Worm (Caenorhabditis elegans) whole organism, L1 larva: ENCODE results near the gene C26E6.1.

Experiments used
- C16A3.4 ChIP-seq: fragments of 150-350 bp; optimal IDR thresholded peaks from 2 replicates; lab custom pipeline; 2014; ENCODE audit warnings: missing biosample characterization, missing genetic modification characterization
- F16B12.6 ChIP-seq: fragments of 150-350 bp; optimal IDR thresholded peaks from 2 replicates; lab custom pipeline; 2014; ENCODE audit warnings: missing biosample characterization, missing genetic modification characterization
- alr-1 ChIP-seq: fragments of 200-800 bp; sonication (Bioruptor generic); optimal IDR thresholded peaks from 2 replicates; lab custom pipeline; 2018; ENCODE audit warnings: borderline replicate concordance, mild to moderate bottlenecking, missing genetic modification characterization, missing compliant biosample characterization
- ama-1 ChIP-seq: fragments of 150-350 bp; optimal IDR thresholded peaks from 2 replicates; lab custom pipeline; 2014
- blmp-1 ChIP-seq: fragments of 150-350 bp; optimal IDR thresholded peaks from 2 replicates; lab custom pipeline; 2014; ENCODE audit warnings: missing biosample characterization, missing genetic modification characterization
- ceh-63 ChIP-seq: fragments of 200-800 bp; sonication (Bioruptor generic); optimal IDR thresholded peaks from 2 replicates; lab custom pipeline; 2018; ENCODE audit warnings: mild to moderate bottlenecking, missing genetic modification characterization, missing compliant biosample characterization
- ceh-8 ChIP-seq: fragments of 200-800 bp; sonication (Bioruptor generic); optimal IDR thresholded peaks from 2 replicates; lab custom pipeline; 2018; ENCODE audit warnings: mild to moderate bottlenecking, missing genetic modification characterization, moderate library complexity, missing compliant biosample characterization
- ceh-88 ChIP-seq: fragments of 200-800 bp; sonication (Bioruptor generic); IDR thresholded peaks from 2 replicates; pipeline ENCODE4 v1.3.6; 2022; ENCODE audit warnings: missing genetic modification characterization, missing compliant biosample characterization
- dpl-1 ChIP-seq, 3 experiments: fragments of 150-350 bp in 2 of 3; sonication (generic microtip) in 1 of 3; optimal IDR thresholded peaks; 2 replicates each; lab custom pipeline; 2014 to 2017; ENCODE audit warnings: missing biosample characterization in 3 of 3, missing genetic modification characterization in 3 of 3, missing genetic modification reagents in 3 of 3
- dsc-1 ChIP-seq: sonication (generic microtip); optimal IDR thresholded peaks from 2 replicates; lab custom pipeline; 2016; ENCODE audit warnings: mild to moderate bottlenecking, missing genetic modification characterization, missing compliant biosample characterization
- efl-1 ChIP-seq, 4 experiments: fragments of 150-350 bp; optimal IDR thresholded peaks in 3 of 4; peaks in 1 of 4; 1 replicate in 1 of 4; 2 replicates in 3 of 4; lab custom pipeline; 2014; ENCODE audit warnings: missing biosample characterization in 2 of 4, missing genetic modification characterization in 2 of 4, missing genetic modification reagents in 2 of 4
- egl-13 ChIP-seq: sonication (generic microtip); optimal IDR thresholded peaks from 2 replicates; lab custom pipeline; 2016; ENCODE audit warnings: missing genotype, missing genetic modification reagents, missing genetic modification characterization, missing compliant biosample characterization
- fkh-4 ChIP-seq: sonication (generic microtip); optimal IDR thresholded peaks from 2 replicates; lab custom pipeline; 2016; ENCODE audit warnings: missing compliant biosample characterization, missing genetic modification characterization, borderline replicate concordance
- fkh-8 ChIP-seq: sonication (generic microtip); optimal IDR thresholded peaks from 2 replicates; lab custom pipeline; 2016; ENCODE audit warnings: mild to moderate bottlenecking, missing genetic modification characterization, missing compliant biosample characterization
- grh-1 ChIP-seq: fragments of 200-800 bp; sonication (Bioruptor generic); IDR thresholded peaks from 2 replicates; pipeline ENCODE4 v1.3.6; 2022; ENCODE audit warnings: missing genetic modification reagents, missing genetic modification characterization, missing compliant biosample characterization
- hlh-17 ChIP-seq: fragments of 200-800 bp; sonication (Bioruptor generic); optimal IDR thresholded peaks from 2 replicates; lab custom pipeline; 2018; ENCODE audit warnings: missing genetic modification characterization, mild to moderate bottlenecking, missing compliant biosample characterization, moderate library complexity, borderline replicate concordance
- lin-13 ChIP-seq: fragments of 150-350 bp; optimal IDR thresholded peaks from 2 replicates; lab custom pipeline; 2014; ENCODE audit warnings: missing biosample characterization, missing genetic modification reagents, missing genetic modification characterization
- lin-14 ChIP-seq: fragments of 200-800 bp; sonication (Bioruptor generic); optimal IDR thresholded peaks from 2 replicates; lab custom pipeline; 2018; ENCODE audit warnings: mild to moderate bottlenecking, missing genetic modification characterization, moderate library complexity, missing compliant biosample characterization
- lin-15B ChIP-seq: fragments of 150-350 bp; sonication (generic microtip); optimal IDR thresholded peaks from 3 replicates; lab custom pipeline; 2014; ENCODE audit warnings: missing biosample characterization, missing genetic modification characterization
- lin-35 ChIP-seq, 2 experiments: fragments of 150-350 bp; optimal IDR thresholded peaks; 2 replicates each; lab custom pipeline; 2014; ENCODE audit warnings: missing biosample characterization in 2 of 2, missing genetic modification characterization in 2 of 2, missing genetic modification reagents in 2 of 2
- lsy-2 ChIP-seq, 2 experiments: fragments of 150-350 bp; optimal IDR thresholded peaks; 2 replicates each; lab custom pipeline; 2014; ENCODE audit warnings: missing biosample characterization in 2 of 2, missing genetic modification characterization in 2 of 2
- mab-9 ChIP-seq: fragments of 200-800 bp; sonication (Bioruptor generic); IDR thresholded peaks from 2 replicates; pipeline ENCODE4 v1.3.6; 2022; ENCODE audit warnings: missing genetic modification reagents, missing genetic modification characterization, missing compliant biosample characterization
- mdl-1 ChIP-seq, 2 experiments: fragments of 150-350 bp; optimal IDR thresholded peaks; 2 replicates each; lab custom pipeline; 2014 to 2017; ENCODE audit warnings: missing biosample characterization in 2 of 2, missing genetic modification characterization in 2 of 2, inconsistent platforms in 1 of 2
- mep-1 ChIP-seq: fragments of 150-350 bp; optimal IDR thresholded peaks from 2 replicates; lab custom pipeline; 2014; ENCODE audit warnings: missing biosample characterization, missing genetic modification characterization
- nhr-11 ChIP-seq: fragments of 150-350 bp; optimal IDR thresholded peaks from 2 replicates; lab custom pipeline; 2014; ENCODE audit warnings: missing biosample characterization, missing genetic modification characterization
- nhr-19 ChIP-seq: fragments of 200-800 bp; sonication (Bioruptor generic); conservative IDR thresholded peaks from 2 replicates; pipeline ENCODE4 v1.3.6; 2022; ENCODE audit warnings: missing genetic modification characterization, missing compliant biosample characterization
- nhr-20 ChIP-seq: sonication (generic microtip); optimal IDR thresholded peaks from 2 replicates; lab custom pipeline; 2016; ENCODE audit warnings: mild to moderate bottlenecking, missing genetic modification characterization, missing compliant biosample characterization
- nhr-237 ChIP-seq: fragments of 150-350 bp; optimal IDR thresholded peaks from 2 replicates; lab custom pipeline; 2014; ENCODE audit warnings: missing biosample characterization, missing genetic modification characterization
- nhr-28 ChIP-seq: fragments of 150-350 bp; optimal IDR thresholded peaks from 2 replicates; lab custom pipeline; 2014; ENCODE audit warnings: missing biosample characterization, missing genetic modification characterization
- nhr-47 ChIP-seq: sonication (generic microtip); optimal IDR thresholded peaks from 2 replicates; lab custom pipeline; 2016; ENCODE audit warnings: mild to moderate bottlenecking, missing genetic modification characterization, moderate library complexity, missing compliant biosample characterization
- nhr-71 ChIP-seq: sonication (generic microtip); optimal IDR thresholded peaks from 2 replicates; lab custom pipeline; 2016; ENCODE audit warnings: mild to moderate bottlenecking, missing genetic modification characterization, moderate library complexity, missing compliant biosample characterization
- nhr-85 ChIP-seq: sonication (generic microtip); peaks from one replicate; lab custom pipeline; 2016; ENCODE audit warnings: missing genetic modification characterization, inconsistent platforms, missing compliant biosample characterization
- nhr-90 ChIP-seq: sonication (generic microtip); optimal IDR thresholded peaks from 2 replicates; lab custom pipeline; 2016; ENCODE audit warnings: mild to moderate bottlenecking, missing genetic modification characterization, missing compliant biosample characterization; ENCODE audit not compliant: poor library complexity
- pag-3 ChIP-seq: sonication (generic microtip); optimal IDR thresholded peaks from 2 replicates; lab custom pipeline; 2017; ENCODE audit warnings: missing genetic modification characterization, mild to moderate bottlenecking, missing compliant biosample characterization, antibody characterized with exemption, borderline replicate concordance; ENCODE audit not compliant: insufficient read depth
- pax-3 ChIP-seq: fragments of 200-800 bp; sonication (Bioruptor generic); optimal IDR thresholded peaks from 2 replicates; lab custom pipeline; 2018; ENCODE audit warnings: mild to moderate bottlenecking, missing genetic modification characterization, moderate library complexity, missing compliant biosample characterization
- pqm-1 ChIP-seq: sonication (generic microtip); optimal IDR thresholded peaks from 3 replicates; lab custom pipeline; 2017; ENCODE audit warnings: missing biosample characterization, missing genetic modification characterization
- skn-1 ChIP-seq: fragments of 150-350 bp; optimal IDR thresholded peaks from 2 replicates; lab custom pipeline; 2014; ENCODE audit warnings: missing biosample characterization, missing genetic modification characterization
- snu-23 ChIP-seq: sonication (generic microtip); optimal IDR thresholded peaks from 2 replicates; lab custom pipeline; 2016; ENCODE audit warnings: missing genetic modification characterization, missing compliant biosample characterization
- swsn-7 ChIP-seq: sonication (generic microtip); optimal IDR thresholded peaks from 2 replicates; lab custom pipeline; 2016; ENCODE audit warnings: missing genetic modification characterization, missing compliant biosample characterization
- tbx-2 ChIP-seq: sonication (generic microtip); optimal IDR thresholded peaks from 2 replicates; lab custom pipeline; 2016; ENCODE audit warnings: missing genetic modification characterization, missing compliant biosample characterization
- unc-98 ChIP-seq: fragments of 200-800 bp; sonication (Bioruptor generic); IDR thresholded peaks from 2 replicates; pipeline ENCODE4 v1.3.6; 2022; ENCODE audit warnings: missing genetic modification characterization, missing compliant biosample characterization
- vab-15 ChIP-seq: sonication (generic microtip); optimal IDR thresholded peaks from 2 replicates; lab custom pipeline; 2017; ENCODE audit warnings: missing genotype, mild to moderate bottlenecking, missing genetic modification characterization, missing compliant biosample characterization
- zag-1 ChIP-seq: fragments of 150-350 bp; optimal IDR thresholded peaks from 2 replicates; lab custom pipeline; 2014; ENCODE audit warnings: missing biosample characterization, missing genetic modification characterization
- ztf-11 ChIP-seq, 2 experiments: sonication (generic microtip); optimal IDR thresholded peaks; 2 replicates each; lab custom pipeline; 2016 to 2017; ENCODE audit warnings: missing genetic modification characterization in 2 of 2, missing biosample characterization in 1 of 2, missing compliant biosample characterization in 1 of 2
- ztf-4 ChIP-seq: fragments of 150-350 bp; optimal IDR thresholded peaks from 2 replicates; lab custom pipeline; 2014; ENCODE audit warnings: missing biosample characterization, missing genetic modification characterization

The C26E6.1 gene

ce11 chrIII:4920221-4920620 is 36.4 kb upstream of the C26E6.1 start, which contains the start of gene ula-1:
ula-1 (minus strand) TSS chrIII:4920321.
- no peak for TF ChIP-seq ama-1 (lab: Kevin White, UChicago)
- TF ChIP-seq mab-9 (GFP tag; lab: Robert Waterston, UW) = no peak
- TF ChIP-seq blmp-1 (tag; lab: Kevin White, UChicago) = no peak
- TF ChIP-seq C16A3.4 (tag; lab: Kevin White, UChicago) = no peak
- TF ChIP-seq pqm-1 (tag; lab: Kevin White, UChicago) = no peak
- TF ChIP-seq nhr-28 (tag; lab: Kevin White, UChicago) = no peak
- no peak for TF ChIP-seq ceh-63 (GFP tag; lab: Kevin White, UChicago)
- no peak for TF ChIP-seq lin-13
- no peak for TF ChIP-seq tbx-2 (tag; lab: Kevin White, UChicago)
- no peak for TF ChIP-seq ceh-88
- no peak for TF ChIP-seq F16B12.6 (tag; lab: Kevin White, UChicago)
- no peak for TF ChIP-seq zag-1
- no peak for TF ChIP-seq nhr-47 (tag; lab: Kevin White, UChicago)
- TF ChIP-seq fkh-8 (tag; lab: Kevin White, UChicago) = no peak
- no peak for TF ChIP-seq lin-35 (GFP tag; optimal IDR thresholded peaks at IDR 0.05; lab: Kevin White, UChicago)
- TF ChIP-seq mep-1 (tag; lab: Kevin White, UChicago) = no peak
- no peak for TF ChIP-seq pax-3 (tag; lab: Kevin White, UChicago)
- TF ChIP-seq alr-1 (tag; lab: Kevin White, UChicago) = no peak
- TF ChIP-seq vab-15 = no peak

DNA sequence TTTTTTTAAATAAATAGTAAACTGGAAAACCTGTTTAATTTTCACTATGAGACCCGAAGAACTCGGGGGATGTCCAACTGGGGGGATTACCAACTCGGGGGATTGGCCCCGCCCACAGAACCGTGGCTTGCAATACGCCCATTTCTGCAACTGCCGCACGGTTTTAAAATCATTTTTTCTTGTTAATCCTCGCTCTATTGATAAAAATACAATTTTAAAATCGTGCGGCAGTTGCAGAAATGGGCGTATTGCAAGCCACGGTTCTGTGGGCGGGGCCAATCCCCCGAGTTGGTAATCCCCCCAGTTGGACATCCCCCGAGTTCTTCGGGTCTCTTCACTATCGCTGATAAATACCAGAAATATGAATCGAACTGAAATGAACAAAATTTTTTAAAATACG is 34.6 kb upstream of the C26E6.1 start, which contains the start of gene mmab-1:
TSS of gene mmab-1 (minus strand) at position 95 of the 400 bp plus-strand sequence.
- TF ChIP-seq grh-1 (GFP tag; lab: Robert Waterston, UW) (peak; percentile 51), fkh-8 (tag; lab: Kevin White, UChicago) (peak; percentile 36), nhr-20 (tag; lab: Kevin White, UChicago) (peak; percentile 18), swsn-7 (tag; lab: Kevin White, UChicago) (peak; percentile 19), nhr-47 (tag; lab: Kevin White, UChicago) (peak; percentile 57), nhr-90 (peak; percentile 60), lin-35 (GFP tag; optimal IDR thresholded peaks at IDR 0.05; lab: Kevin White, UChicago) (peak in 1 of 2 experiments; percentile 8), lsy-2 (tag; optimal IDR thresholded peaks at IDR 0.05; lab: Kevin White, UChicago) (peak in 1 of 2 experiments; percentile 18), efl-1 (optimal IDR thresholded peaks at IDR 0.05; lab: Kevin White, UChicago) (peak; percentile 15 to 30), efl-1 (GFP tag; optimal IDR thresholded peaks at IDR 0.05 in 1 of 2; lab: Kevin White, UChicago) (peak in 1 of 2 experiments; percentile 91), tbx-2 (tag; lab: Kevin White, UChicago) (peak; percentile 4), dpl-1 (GFP tag; optimal IDR thresholded peaks at IDR 0.05; lab: Kevin White, UChicago) (peak in 1 of 3 experiments; percentile 11), nhr-19 (GFP tag; lab: Robert Waterston, UW) (peak; percentile 66), dsc-1 (tag; lab: Kevin White, UChicago) (peak; percentile 15), ceh-88 (peak; percentile 8; the same call in 1 of the 2 replicates), nhr-71 (tag; lab: Kevin White, UChicago) (peak; percentile 59), snu-23 (GFP tag; lab: Kevin White, UChicago) (peak; percentile 36)

DNA sequence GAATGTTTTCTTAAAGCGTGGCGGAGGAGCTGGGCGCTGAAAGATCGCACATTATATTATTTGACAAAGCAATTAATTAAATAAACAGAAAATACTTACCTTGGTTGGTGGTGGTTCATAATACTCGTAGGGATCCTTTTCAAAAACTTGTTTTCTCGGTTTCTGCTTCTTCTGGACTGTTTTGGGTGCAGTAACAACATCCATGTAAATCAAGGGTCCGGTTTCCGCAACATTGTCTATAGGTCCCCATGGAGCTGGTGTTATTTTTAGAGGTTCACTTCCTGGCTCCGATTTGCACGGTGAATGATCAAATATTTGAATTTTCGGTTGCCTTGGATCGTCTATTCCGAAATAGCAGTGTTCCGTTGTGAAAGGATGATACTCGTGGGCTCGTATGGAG is 32.5 kb upstream of the C26E6.1 start:
- TF ChIP-seq nhr-11 (tag; lab: Kevin White, UChicago) = no peak
- TF ChIP-seq hlh-17 (GFP tag; lab: Kevin White, UChicago) = no peak

DNA sequence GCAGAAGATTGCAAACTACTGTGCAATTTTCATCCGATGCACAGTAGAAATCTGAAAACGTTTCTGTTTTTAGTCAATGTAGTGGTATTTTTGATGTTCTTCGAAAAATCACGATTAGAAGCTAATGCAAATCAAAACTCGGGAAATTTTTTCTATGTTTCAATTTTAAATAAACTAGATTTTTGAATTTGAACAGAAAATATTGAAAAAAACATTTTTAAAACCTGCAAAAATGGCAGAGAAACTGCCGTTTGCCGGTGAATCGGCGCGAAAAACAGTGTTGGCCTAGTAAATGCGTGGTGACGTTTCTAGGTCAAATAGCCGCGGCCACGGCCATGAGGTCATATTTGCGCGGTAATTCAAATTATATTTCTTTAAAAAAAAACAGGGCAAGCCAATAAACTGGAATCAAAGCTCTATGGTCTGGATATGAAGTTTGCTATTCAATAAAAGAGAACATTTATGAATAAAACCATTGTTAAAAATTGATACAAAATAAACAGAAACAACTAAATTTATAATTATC is 26.4 kb upstream of the C26E6.1 start, which contains the start of gene set-2:
TSS of gene set-2 (minus strand) at position 51 of the 526 bp plus-strand sequence.
- TF ChIP-seq fkh-4 (tag; lab: Kevin White, UChicago) = peak; percentile 79
- peak in 1 of 2 experiments; percentile 88 for TF ChIP-seq ztf-11 (tag; optimal IDR thresholded peaks at IDR 0.05; lab: Kevin White, UChicago)
- peak; percentile 73 for TF ChIP-seq egl-13 (tag; lab: Kevin White, UChicago)
- no peak for TF ChIP-seq pag-3 (tag; lab: Kevin White, UChicago)
- TF ChIP-seq nhr-71 (tag; lab: Kevin White, UChicago) = peak; percentile 84
- peak; percentile 73 for TF ChIP-seq lin-15B
- peak; percentile 55 for TF ChIP-seq mep-1 (tag; lab: Kevin White, UChicago)
- TF ChIP-seq ceh-8 = no peak
- peak; percentile 87 for TF ChIP-seq nhr-90
- TF ChIP-seq ztf-4 (tag; lab: Kevin White, UChicago) = no peak
- peak; percentile 63 for TF ChIP-seq lin-14
- no peak for TF ChIP-seq mdl-1 (tag; optimal IDR thresholded peaks at IDR 0.05; lab: Kevin White, UChicago)
- TF ChIP-seq skn-1 = peak; percentile 54
- peak; percentile 81 for TF ChIP-seq unc-98 (GFP tag; lab: Robert Waterston, UW)
- no peak for TF ChIP-seq nhr-237
- TF ChIP-seq nhr-85 = peak; percentile 87
- TF ChIP-seq lsy-2 (tag; optimal IDR thresholded peaks at IDR 0.05; lab: Kevin White, UChicago) = peak; percentile 62 to 76
